Fruit fly (Drosophila melanogaster) whole organism, larva: Measurements from ENCODE around the gene rtp.
A peak's percentile ranks its signal among the peaks of the same experiment; 100 is the strongest.

Source experiments
- noc ChIP-seq: fragments of 200-800 bp; sonication (Bioruptor generic); optimal IDR thresholded peaks from 3 replicates; lab custom pipeline; 2019; ENCODE audit warnings: missing biosample characterization, mild to moderate bottlenecking, missing genetic modification characterization, moderate library complexity

Gene rtp

DNA sequence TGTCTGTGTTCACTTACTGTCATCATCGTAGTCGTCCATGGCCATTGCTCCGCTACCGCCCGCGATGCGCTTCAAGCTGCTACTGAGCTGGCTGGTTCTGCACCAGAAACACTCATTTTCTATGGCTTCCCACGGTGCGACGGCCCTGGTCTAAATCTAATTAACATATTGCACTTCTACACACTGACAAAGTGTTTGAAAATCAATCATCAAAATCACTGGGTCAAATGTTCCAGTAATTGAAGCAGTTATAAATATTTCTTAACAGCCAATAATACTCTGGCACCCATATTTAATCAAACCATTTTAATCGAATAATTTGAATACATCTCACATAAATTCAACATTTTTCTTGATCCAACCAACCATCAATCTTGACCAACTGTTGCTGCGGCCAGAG lies at the start of gene rtp:
Gene rtp (minus strand): TSS at position 101 of the 400 bp plus-strand sequence.
- TF ChIP-seq noc (tag; lab: Kevin White, UChicago): no peak

DNA sequence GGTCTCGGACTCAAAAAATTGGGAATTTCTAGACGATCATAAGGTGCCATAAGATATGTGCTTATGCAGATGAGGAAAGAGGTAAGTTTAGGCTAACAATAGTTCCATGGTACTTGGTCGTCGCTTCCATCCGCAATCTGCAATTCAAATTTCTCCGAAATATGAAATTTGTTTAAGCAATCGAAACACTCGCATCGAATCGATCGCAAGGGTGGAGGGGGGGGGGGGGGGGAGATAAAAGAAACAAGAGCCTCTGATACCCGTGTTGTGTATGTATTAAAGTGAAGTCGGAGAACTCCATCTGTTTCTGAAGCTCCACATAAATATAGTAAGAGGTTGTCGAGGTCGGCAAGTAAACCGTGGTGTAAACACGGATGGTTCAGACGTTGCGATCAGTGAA lies 48.8 kb upstream of the rtp start:
- no peak for TF ChIP-seq noc (tag; lab: Kevin White, UChicago)

DNA sequence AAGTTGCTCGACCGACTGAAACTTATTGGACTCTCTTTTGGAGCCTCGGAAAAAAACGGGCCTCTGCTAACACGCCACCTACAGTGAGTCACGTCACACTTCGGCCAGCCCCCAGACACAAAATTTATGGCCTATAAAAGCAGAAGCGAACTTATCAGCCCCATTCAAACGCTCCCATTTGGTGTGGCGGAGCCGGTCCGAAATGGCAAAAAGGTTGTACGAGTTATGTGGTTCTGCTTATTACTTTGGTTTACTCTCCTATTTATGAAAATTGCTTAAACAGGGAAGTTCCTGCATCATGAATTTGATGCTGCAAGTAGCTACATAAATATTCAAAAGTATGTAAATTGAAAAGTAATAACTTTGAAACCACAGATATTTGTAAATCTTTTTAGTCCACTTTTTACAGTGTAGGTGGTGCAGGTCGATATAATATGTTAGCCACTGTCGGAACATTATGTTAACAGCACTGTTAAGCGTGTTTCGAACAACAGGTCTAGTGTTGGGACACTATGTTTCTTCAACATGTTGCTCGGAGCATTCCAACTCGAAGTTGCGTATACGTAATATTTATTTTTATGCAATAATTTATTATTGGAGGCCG lies 46.3 kb upstream of the rtp start:
- peak; percentile 93 for TF ChIP-seq noc (tag; lab: Kevin White, UChicago)

DNA sequence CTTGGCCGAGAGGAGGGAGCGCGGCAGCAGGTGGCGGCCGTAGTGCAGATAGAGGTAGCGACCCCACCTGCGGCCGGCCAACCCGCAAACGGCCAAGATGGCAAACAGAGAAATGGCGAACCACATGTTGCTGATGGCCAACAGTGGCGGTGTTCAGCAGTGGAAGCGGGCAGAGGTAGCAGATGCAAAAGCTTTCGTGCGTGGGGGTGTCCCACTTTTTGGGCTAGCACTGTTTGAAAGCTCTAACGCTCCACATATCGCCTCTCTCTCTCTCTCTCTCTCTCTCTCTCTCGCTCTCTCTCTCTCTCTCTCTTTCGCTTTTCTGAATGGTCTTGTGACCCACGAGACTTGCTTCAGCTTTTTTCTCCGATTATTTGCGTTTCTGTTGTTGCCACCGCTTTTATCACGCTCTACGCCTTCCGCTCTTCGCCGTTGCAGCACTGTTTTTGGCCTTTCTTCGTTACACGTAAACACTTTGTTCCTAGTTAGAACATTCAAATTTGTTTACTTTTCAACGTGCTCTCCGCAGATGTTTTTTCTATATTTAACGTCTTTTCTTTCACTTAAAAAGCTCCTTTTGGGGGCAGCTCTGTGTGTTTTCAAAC lies 45.7 kb upstream of the rtp start:
- no peak for TF ChIP-seq noc (tag; lab: Kevin White, UChicago)

DNA sequence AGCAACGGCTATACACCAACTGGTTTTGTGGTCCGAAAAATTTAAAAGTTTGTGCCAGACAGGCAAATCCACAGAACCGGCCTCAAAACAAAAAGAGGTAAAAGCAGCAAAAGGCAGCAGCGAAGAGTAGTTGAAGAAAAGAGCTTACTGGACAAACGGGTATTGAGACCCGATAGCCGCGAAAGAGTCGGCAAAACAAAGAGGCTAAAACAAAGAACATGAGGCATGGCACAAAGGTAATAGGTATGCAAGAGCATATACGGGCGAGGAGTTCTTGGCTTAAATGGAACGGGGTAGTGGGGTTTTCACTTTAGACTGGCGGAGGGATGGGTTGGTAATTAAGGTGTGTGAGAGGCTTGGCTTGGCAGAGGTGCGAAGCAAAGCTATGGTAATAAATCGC lies 44.0 kb upstream of the rtp start:
- TF ChIP-seq noc (tag; lab: Kevin White, UChicago): no peak

DNA sequence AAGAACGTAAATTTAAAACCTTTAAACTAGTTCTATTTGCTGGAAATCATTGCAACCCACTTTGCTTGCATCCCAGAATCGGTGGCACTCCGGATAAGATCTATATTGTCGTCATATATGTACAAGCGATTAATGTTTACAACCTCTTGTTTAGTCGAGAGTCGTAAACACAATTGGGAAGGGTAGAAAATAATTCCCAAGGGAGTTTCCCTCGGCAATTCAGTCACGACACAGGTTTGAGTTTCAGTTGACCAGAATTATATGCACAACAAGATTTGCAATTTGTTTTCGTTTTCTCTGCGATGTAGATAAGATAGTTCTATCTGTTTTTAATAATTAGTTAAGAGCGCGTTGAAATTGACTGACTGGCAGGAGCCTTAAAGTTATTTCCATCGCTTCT lies 43.3 kb upstream of the rtp start:
- no peak for TF ChIP-seq noc (tag; lab: Kevin White, UChicago)

DNA sequence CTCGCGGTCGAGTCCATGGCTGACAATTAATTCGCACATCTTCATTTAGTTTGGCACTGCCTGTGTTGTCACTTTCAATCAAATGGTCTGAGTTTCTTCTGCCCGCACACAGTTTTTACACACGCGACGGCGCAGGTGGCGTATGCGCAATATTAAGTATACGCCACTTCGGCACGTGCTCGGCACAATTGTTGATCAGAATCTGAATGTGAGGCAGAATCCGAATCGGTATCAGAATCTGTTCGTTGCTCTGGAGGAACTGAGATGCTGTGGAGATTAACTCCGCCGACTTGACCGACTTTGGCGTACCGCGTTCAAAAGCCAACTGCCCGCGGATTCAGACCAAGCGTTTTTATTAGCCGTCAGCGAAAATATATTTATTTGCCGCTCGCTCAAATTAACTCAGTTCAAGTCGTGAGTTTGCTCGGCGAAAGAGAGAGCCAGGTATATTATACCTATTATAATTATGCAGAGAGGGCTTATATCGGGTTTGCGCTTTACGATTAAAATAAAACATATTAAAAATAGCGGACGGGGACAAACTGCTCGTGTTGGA lies 42.6 kb upstream of the rtp start:
- TF ChIP-seq noc (tag; lab: Kevin White, UChicago): no peak

DNA sequence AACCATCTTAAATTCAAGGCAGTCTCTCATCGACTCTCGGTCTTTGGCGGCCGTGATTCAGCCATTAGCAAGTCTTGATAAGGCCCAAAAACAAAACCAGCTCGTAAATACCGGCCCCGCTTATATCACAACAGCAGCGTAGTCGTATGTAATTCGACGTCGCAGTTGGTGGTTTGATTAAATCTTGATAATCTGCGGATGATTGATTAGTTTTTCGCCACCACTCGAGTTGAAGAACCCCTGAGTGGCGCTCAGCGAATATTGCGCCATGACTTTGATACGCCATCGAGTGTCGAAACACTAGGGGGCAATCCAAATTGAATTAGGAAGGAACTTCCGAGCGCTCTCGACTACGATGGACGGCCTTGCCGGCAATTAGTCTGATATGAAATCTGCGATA lies 41.5 kb upstream of the rtp start:
- peak; percentile 41 for TF ChIP-seq noc (tag; lab: Kevin White, UChicago)

DNA sequence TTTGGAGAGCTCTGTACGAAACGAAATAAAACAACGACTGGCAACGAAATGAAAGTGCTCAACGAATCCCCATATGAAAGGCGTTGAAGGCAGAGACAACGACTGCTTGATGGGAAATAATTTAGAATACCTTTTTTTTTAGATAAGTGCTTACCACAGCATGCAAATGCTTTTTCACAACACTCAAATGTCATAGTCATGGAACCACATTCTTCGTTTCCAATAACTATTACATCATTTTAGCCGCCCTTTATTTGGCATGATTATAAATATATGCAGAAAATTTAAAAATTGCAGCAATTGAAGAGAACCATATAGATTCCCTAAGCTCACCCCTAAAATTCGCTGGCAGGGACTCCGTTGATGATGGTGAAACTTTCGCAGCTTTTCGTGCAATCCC lies 40.6 kb upstream of the rtp start, which contains the start of gene CG31538:
Gene CG31538 (minus strand): TSS at position 101 of the 400 bp plus-strand sequence.
- TF ChIP-seq noc (tag; lab: Kevin White, UChicago): no peak

DNA sequence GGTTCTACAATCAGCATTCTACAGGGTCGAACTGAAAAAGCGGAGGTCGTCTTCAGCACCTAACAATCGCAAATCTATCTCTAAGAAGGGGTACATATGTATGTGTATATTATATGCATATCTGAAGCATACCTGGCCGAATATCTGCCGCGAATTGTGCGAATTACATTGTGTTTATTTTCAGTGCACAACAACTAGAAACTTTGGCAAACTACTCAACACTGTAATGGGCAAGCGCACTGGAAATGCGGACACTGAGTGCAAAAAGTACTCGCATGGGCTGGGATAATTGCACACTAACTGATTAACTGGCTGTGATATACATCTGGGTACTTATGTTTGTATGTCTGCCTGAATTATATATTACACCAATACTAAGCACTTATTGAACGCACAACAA lies 33.7 kb upstream of the rtp start:
- no peak for TF ChIP-seq noc (tag; lab: Kevin White, UChicago)

DNA sequence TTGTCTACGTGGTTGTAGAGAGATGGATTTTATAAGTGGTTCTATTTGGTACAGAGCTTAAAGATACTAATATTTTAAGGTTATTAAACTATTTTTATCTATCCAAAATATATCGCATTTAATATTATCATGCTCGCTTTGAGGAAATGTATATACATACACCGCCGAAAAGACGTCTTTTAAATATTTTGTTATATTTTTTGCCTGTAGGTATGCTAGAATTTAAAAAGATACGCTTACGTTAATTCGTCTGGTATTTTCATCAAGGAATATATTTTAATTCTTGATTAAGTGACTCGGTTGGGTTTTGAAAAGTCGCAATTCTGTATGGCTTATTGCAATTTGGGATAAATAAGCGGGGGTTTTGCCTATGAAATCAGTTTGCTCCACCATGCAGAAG lies 31.4 kb upstream of the rtp start:
- no peak for TF ChIP-seq noc (tag; lab: Kevin White, UChicago)

DNA sequence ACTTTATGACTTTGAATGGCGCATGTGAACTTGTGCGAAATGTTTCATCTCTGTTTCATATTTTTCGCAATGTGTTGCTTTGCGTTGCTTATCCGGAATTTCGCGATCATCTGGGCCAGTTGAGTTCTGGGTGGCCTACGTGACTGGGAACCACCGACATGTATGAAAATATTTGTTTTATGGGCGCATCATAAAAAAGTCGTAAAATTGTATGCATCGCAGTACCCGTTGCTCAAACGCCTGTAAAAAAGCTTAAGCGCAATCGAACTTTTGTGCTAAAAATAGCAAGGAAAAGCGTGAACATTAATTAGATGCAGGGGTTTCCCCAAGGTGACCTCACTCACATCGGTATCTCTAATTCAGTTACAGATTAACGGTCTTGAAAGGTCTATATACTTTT lies 29.2 kb upstream of the rtp start:
- TF ChIP-seq noc (tag; lab: Kevin White, UChicago): no peak

DNA sequence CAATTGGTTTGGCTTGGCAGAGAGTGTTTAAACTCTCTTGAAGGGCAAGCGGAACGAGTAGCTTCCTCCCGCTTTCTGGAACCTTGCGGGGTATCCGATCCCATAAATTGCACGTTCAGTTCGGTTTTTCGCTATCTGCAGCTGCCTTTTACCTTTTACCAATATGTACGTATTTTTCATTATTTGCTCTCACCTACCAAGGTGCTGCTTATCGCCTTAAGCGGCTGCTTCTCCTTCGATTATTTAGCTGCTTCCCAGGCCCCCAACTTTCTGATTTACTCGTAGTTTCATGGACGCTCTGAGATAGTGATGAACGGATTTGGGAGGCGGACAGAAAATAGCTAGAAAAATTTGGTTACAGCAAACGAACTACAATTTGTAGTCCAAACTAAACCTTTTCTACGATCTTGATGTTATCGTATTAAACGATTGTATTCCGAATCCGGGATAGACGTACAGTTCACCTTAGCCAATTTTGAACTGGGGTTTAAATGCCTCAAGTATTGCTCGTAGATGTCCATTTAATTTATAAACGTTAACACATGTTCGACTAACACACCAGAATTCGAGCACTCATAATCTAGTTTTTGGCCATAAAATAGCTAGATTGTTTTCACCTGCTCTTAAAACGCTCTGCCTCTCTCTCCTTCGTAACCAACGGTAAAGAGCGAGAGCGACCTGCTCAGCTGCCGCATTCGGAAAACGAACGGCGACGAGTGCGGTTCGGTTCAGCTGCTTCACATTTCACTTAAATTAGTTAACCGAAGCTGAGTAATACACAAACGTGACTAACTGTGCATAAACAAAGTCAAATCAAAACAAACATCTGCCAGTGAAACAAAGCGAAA lies 27.4 kb upstream of the rtp start:
- peak; percentile 72 for TF ChIP-seq noc (tag; lab: Kevin White, UChicago)

DNA sequence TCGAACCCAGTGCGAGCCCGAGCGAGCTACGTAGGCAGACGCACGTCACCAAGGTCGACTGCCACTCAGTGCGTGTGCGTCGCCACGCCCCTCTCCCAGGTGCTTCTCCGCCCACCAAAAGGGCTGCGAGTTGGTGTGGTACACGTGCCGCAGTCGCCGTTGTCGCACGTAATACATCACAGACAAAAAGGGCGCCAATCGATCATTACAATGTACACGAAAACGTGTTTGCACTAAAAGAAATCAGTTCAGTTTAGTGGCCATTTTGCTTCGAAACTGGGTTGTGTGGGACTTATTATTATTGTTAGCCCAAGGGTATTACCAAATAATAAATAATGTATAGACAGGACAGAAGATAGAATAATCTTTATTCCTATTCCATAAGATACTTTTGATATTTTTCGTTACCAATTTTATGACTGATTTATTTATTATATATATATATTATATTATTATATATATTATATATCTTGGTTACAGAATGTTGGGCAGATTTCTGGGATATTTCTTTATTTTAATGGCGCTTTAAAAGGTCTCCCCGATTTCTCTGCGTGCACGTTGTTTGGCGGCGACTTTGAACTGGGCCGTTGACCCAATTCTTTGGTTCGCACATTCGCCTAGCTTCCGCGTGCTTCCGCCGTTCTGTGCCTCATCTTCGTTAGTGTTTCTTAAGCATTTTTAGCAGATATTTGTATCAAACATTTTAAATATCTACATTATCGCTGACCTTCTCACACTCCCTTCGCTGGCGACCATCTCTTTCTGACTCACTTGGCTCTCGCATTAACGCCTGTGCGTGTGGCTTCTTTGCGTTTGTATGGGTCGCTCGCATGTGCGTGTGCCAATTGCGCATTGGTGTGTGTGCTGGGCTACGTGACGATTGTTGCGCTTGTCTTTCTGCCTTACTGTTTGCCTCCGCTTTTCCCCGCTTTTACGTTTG lies 26.5 kb upstream of the rtp start:
- TF ChIP-seq noc (tag; lab: Kevin White, UChicago): no peak

DNA sequence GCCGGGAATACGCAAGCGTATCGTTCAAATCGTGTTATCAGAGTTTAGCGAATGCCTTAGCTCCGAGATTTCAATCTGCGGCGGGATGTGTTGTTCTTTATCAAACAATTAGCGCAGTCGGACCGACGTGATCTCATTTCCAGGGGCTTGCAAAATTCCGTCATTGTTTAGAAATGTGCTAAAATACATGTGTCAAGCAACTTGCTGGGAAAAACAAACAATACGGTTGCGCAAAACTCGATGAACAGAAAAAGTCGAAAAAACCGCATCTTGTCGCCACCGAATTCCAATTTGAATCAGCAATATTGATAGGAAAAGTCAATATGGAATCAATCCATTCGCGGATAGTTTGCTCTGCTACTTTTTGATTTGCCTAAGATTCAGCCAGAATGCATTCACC lies 25.5 kb upstream of the rtp start, which contains the start of gene Tim17a2:
Gene Tim17a2 (minus strand): TSS at position 101 of the 400 bp plus-strand sequence.
- TF ChIP-seq noc (tag; lab: Kevin White, UChicago): no peak
